Fruit fly (Drosophila melanogaster): ENCODE data around the gene CG10809.
A peak's percentile ranks its signal among the peaks of the same experiment; 100 is the strongest.

Gene CG10809

dm6 chr3L:9856430-9857218, 3.1 kb downstream of the CG10809 start:
- TF ChIP-seq CG8478 (optimal IDR thresholded peaks at IDR 0.05) (no peak), CTCF (optimal IDR thresholded peaks at IDR 0.05) (no peak)

dm6 chr3L:9855784-9856426, 3.8 kb downstream of the CG10809 start:
- TF ChIP-seq CTCF (optimal IDR thresholded peaks at IDR 0.05), result no peak
- no peak for TF ChIP-seq CG8478 (optimal IDR thresholded peaks at IDR 0.05)

dm6 chr3L:9854583-9855519, 4.8 kb downstream of the CG10809 start, which contains the start of gene RasGAP1:
TSS of gene RasGAP1 (minus strand) at chr3L:9855285.
- TF ChIP-seq CTCF (optimal IDR thresholded peaks at IDR 0.05) (peak in 1 of 2 experiments; percentile 15), CG8478 (optimal IDR thresholded peaks at IDR 0.05) (no peak)

- TF ChIP-seq CTCF (optimal IDR thresholded peaks at IDR 0.05), result no peak
- no peak for TF ChIP-seq CG8478 (optimal IDR thresholded peaks at IDR 0.05)
These were observed 5.7 kb downstream of the CG10809 start for dm6 chr3L:9853895-9854470.

- TF ChIP-seq CG8478 (optimal IDR thresholded peaks at IDR 0.05) (no peak), CTCF (optimal IDR thresholded peaks at IDR 0.05) (no peak)
These were observed 6.4 kb downstream of the CG10809 start for dm6 chr3L:9853140-9853746.

dm6 chr3L:9851000-9851671, 8.6 kb downstream of the CG10809 start:
- TF ChIP-seq CG8478 (optimal IDR thresholded peaks at IDR 0.05) (no peak), CTCF (optimal IDR thresholded peaks at IDR 0.05) (no peak)

dm6 chr3L:9850114-9850513, 9.6 kb downstream of the CG10809 start:
- TF ChIP-seq CG8478 (optimal IDR thresholded peaks at IDR 0.05) (no peak), CTCF (optimal IDR thresholded peaks at IDR 0.05) (no peak)

dm6 chr3L:9848744-9849143, 10.9 kb downstream of the CG10809 start:
- TF ChIP-seq CG8478 (optimal IDR thresholded peaks at IDR 0.05) (no peak), CTCF (optimal IDR thresholded peaks at IDR 0.05) (no peak)

- TF ChIP-seq CG8478 (optimal IDR thresholded peaks at IDR 0.05), result no peak
- TF ChIP-seq CTCF (optimal IDR thresholded peaks at IDR 0.05), result no peak
These were observed 12.2 kb downstream of the CG10809 start for dm6 chr3L:9847420-9847977.

dm6 chr3L:9846577-9847342, 12.9 kb downstream of the CG10809 start:
- TF ChIP-seq CTCF (optimal IDR thresholded peaks at IDR 0.05) (no peak), CG8478 (optimal IDR thresholded peaks at IDR 0.05) (no peak)

dm6 chr3L:9845980-9846538, 13.6 kb downstream of the CG10809 start:
- TF ChIP-seq CTCF (optimal IDR thresholded peaks at IDR 0.05) (no peak), CG8478 (optimal IDR thresholded peaks at IDR 0.05) (no peak)

- no peak for TF ChIP-seq CG8478 (optimal IDR thresholded peaks at IDR 0.05)
- no peak for TF ChIP-seq CTCF (optimal IDR thresholded peaks at IDR 0.05)
These were observed 17.6 kb downstream of the CG10809 start for dm6 chr3L:9842043-9842442.

- TF ChIP-seq CTCF (optimal IDR thresholded peaks at IDR 0.05), result no peak
These were observed 19.0 kb downstream of the CG10809 start for dm6 chr3L:9840710-9841109.
